Worm (Caenorhabditis elegans): ENCODE measurements around the gene T14G8.2.
A peak's percentile ranks its signal among the peaks of the same experiment; 100 is the strongest.

Gene T14G8.2

ce11 chrX:12860711-12861287, 3.0 kb downstream of the T14G8.2 start, which contains the start of gene T14G8.3 (continued):
- TF ChIP-seq snpc-4 (tag; optimal IDR thresholded peaks at IDR 0.05): peak; percentile 38
- peak; percentile 75 for TF ChIP-seq lin-14 (GFP tag; optimal IDR thresholded peaks at IDR 0.05)
- no peak for TF ChIP-seq tlp-1 (tag; optimal IDR thresholded peaks at IDR 0.05)
- TF ChIP-seq unc-30 (tag; optimal IDR thresholded peaks at IDR 0.05): no peak
- no peak for TF ChIP-seq skn-1 (tag; optimal IDR thresholded peaks at IDR 0.05)
- peak; percentile 67 for TF ChIP-seq nhr-90 (tag; optimal IDR thresholded peaks at IDR 0.05; ENCODE audit: poor library complexity)
- no peak for TF ChIP-seq fkh-8 (tag; optimal IDR thresholded peaks at IDR 0.05)
- no peak for TF ChIP-seq unc-62 (GFP tag; optimal IDR thresholded peaks at IDR 0.05)
- peak in 2 of 3 experiments; percentile 36 to 57 for TF ChIP-seq dpl-1 (GFP tag; optimal IDR thresholded peaks at IDR 0.05)
- TF ChIP-seq nhr-77 (tag; optimal IDR thresholded peaks at IDR 0.05): peak; percentile 34
- peak; percentile 83 for TF ChIP-seq mep-1 (tag; optimal IDR thresholded peaks at IDR 0.05)
- TF ChIP-seq hlh-4 (tag; optimal IDR thresholded peaks at IDR 0.05): no peak
- TF ChIP-seq egl-13 (tag; optimal IDR thresholded peaks at IDR 0.05): no peak
- TF ChIP-seq unc-130 (tag; optimal IDR thresholded peaks at IDR 0.05): no peak
- TF ChIP-seq vab-15 (tag; optimal IDR thresholded peaks at IDR 0.05): no peak
- no peak for TF ChIP-seq mef-2 (tag; optimal IDR thresholded peaks at IDR 0.05)
- TF ChIP-seq ama-1 (optimal IDR thresholded peaks at IDR 0.05): no peak
- TF ChIP-seq nhr-84 (tag; optimal IDR thresholded peaks at IDR 0.05): no peak
- TF ChIP-seq irx-1 (tag; optimal IDR thresholded peaks at IDR 0.05): peak; percentile 48
- TF ChIP-seq lsy-2 (tag; optimal IDR thresholded peaks at IDR 0.05): peak; percentile 57 to 69
- peak; percentile 53 for TF ChIP-seq rnt-1 (tag; optimal IDR thresholded peaks at IDR 0.05)
- no peak for TF ChIP-seq lin-39 (tag; optimal IDR thresholded peaks at IDR 0.05)
- no peak for TF ChIP-seq C04F5.9 (tag; optimal IDR thresholded peaks at IDR 0.05)
- TF ChIP-seq hlh-17 (GFP tag; optimal IDR thresholded peaks at IDR 0.05; ENCODE audit: borderline replicate concordance): no peak
- no peak for TF ChIP-seq nhr-76 (tag; optimal IDR thresholded peaks at IDR 0.05)
- TF ChIP-seq alr-1 (tag; optimal IDR thresholded peaks at IDR 0.05; ENCODE audit: borderline replicate concordance): no peak
- peak; percentile 56 for TF ChIP-seq tbx-2 (tag; optimal IDR thresholded peaks at IDR 0.05)
- TF ChIP-seq efl-3 (GFP tag; optimal IDR thresholded peaks at IDR 0.05): no peak
- TF ChIP-seq aha-1 (tag; optimal IDR thresholded peaks at IDR 0.05): no peak
- no peak for TF ChIP-seq pag-3 (tag; optimal IDR thresholded peaks at IDR 0.05; ENCODE audit: borderline replicate concordance, insufficient read depth)
- TF ChIP-seq nhr-20 (tag; optimal IDR thresholded peaks at IDR 0.05): peak; percentile 75
- TF ChIP-seq snu-23 (GFP tag; optimal IDR thresholded peaks at IDR 0.05): peak; percentile 70
- no peak for TF ChIP-seq ceh-90 (tag; optimal IDR thresholded peaks at IDR 0.05)
- no peak for TF ChIP-seq zag-1 (tag; optimal IDR thresholded peaks at IDR 0.05)
- no peak for TF ChIP-seq ztf-4 (tag; optimal IDR thresholded peaks at IDR 0.05)
- no peak for TF ChIP-seq Y116A8C.19 (tag; optimal IDR thresholded peaks at IDR 0.05; ENCODE audit: borderline replicate concordance)
- TF ChIP-seq zip-4 (GFP tag; optimal IDR thresholded peaks at IDR 0.05): no peak
- peak in 1 of 2 experiments; percentile 43 for TF ChIP-seq mdl-1 (tag; optimal IDR thresholded peaks at IDR 0.05)
- TF ChIP-seq pax-3 (tag; optimal IDR thresholded peaks at IDR 0.05): no peak
- no peak for TF ChIP-seq ztf-11 (tag; optimal IDR thresholded peaks at IDR 0.05)
- peak; percentile 30 for TF ChIP-seq C16A3.4 (tag; optimal IDR thresholded peaks at IDR 0.05)
- no peak for TF ChIP-seq elt-2 (tag; optimal IDR thresholded peaks at IDR 0.05)
- no peak for TF ChIP-seq lir-3 (tag; optimal IDR thresholded peaks at IDR 0.05; ENCODE audit: poor library complexity)
- peak in 2 of 6 experiments; percentile 9 to 62 for TF ChIP-seq elt-3 (tag; optimal IDR thresholded peaks at IDR 0.05)
- no peak for TF ChIP-seq ceh-8 (GFP tag; optimal IDR thresholded peaks at IDR 0.05)
- no peak for TF ChIP-seq hpl-2 (GFP tag; optimal IDR thresholded peaks at IDR 0.05)
- TF ChIP-seq ces-1 (GFP tag; optimal IDR thresholded peaks at IDR 0.05): no peak
